Worm (Caenorhabditis elegans): Measurements from ENCODE around the gene Y62H9A.11.

- no peak for TF ChIP-seq tab-1 (GFP tag; IDR thresholded peaks at IDR 0.05)
- TF ChIP-seq ref-1 (GFP tag; conservative IDR thresholded peaks at IDR 0.05), result no peak
- no peak for TF ChIP-seq flt-1 (GFP tag; IDR thresholded peaks at IDR 0.05)
- no peak for TF ChIP-seq ztf-29 (GFP tag; IDR thresholded peaks at IDR 0.05)
- no peak for TF ChIP-seq med-1 (GFP tag; optimal IDR thresholded peaks at IDR 0.05; ENCODE audit: insufficient read depth)
- no peak for TF ChIP-seq cog-1 (tag; optimal IDR thresholded peaks at IDR 0.05)
- TF ChIP-seq ztf-23 (GFP tag; IDR thresholded peaks at IDR 0.05), result no peak
Observed at ce11 chrX:11916705-11917104, 9.5 kb upstream of the Y62H9A.11 start, which contains the start of gene Y62H9A.13.
